Fruit fly (Drosophila melanogaster) whole organism, embryonic: Measurements from ENCODE around the gene CG2021.

Experiments
- CG10959 ChIP-seq: fragments of 200-800 bp; sonication (Bioruptor generic); IDR thresholded peaks from 2 replicates; pipeline ENCODE4 v1.3.6; 2022; ENCODE audit warnings: missing biosample characterization, missing genetic modification characterization
- CG11504 ChIP-seq: fragments of 200-800 bp; sonication (Bioruptor generic); optimal IDR thresholded peaks from 3 replicates; lab custom pipeline; 2019; ENCODE audit warnings: missing biosample characterization, mild to moderate bottlenecking, missing genetic modification characterization, moderate library complexity
- CG12071 ChIP-seq: fragments of 200-800 bp; sonication (Bioruptor generic); optimal IDR thresholded peaks from 3 replicates; lab custom pipeline; 2018; ENCODE audit warnings: missing biosample characterization, mild to moderate bottlenecking, missing genetic modification characterization
- CG14441 ChIP-seq: fragments of 200-800 bp; sonication (Bioruptor generic); IDR thresholded peaks from 2 replicates; pipeline ENCODE4 v1.3.6; 2022; ENCODE audit warnings: missing biosample characterization, missing genetic modification characterization
- CG15696 ChIP-seq: fragments of 200-800 bp; sonication (Bioruptor generic); optimal IDR thresholded peaks from 2 replicates; lab custom pipeline; 2019; ENCODE audit warnings: missing biosample characterization, mild to moderate bottlenecking, missing genetic modification characterization, moderate library complexity
- CG2120 ChIP-seq: fragments of 200-800 bp; sonication (Bioruptor generic); optimal IDR thresholded peaks from 3 replicates; lab custom pipeline; 2016; ENCODE audit warnings: missing biosample characterization, missing genetic modification characterization
- CG2712 ChIP-seq: fragments of 200-800 bp; optimal IDR thresholded peaks from 3 replicates; lab custom pipeline; 2019; ENCODE audit warnings: missing biosample characterization, mild to moderate bottlenecking, missing genetic modification characterization, moderate library complexity
- CG30020 ChIP-seq: fragments of 200-800 bp; optimal IDR thresholded peaks from 2 replicates; lab custom pipeline; 2019; ENCODE audit warnings: missing biosample characterization, mild to moderate bottlenecking, missing genetic modification characterization, moderate library complexity
- CG30431 ChIP-seq: fragments of 200-800 bp; sonication (Bioruptor generic); optimal IDR thresholded peaks from 2 replicates; lab custom pipeline; 2017; ENCODE audit warnings: missing biosample characterization, missing genetic modification characterization
- CG3838 ChIP-seq: fragments of 200-800 bp; sonication (Bioruptor generic); optimal IDR thresholded peaks from 3 replicates; lab custom pipeline; 2016; ENCODE audit warnings: missing biosample characterization, missing genetic modification characterization
- CG4360 ChIP-seq: fragments of 200-800 bp; sonication (Bioruptor generic); IDR thresholded peaks from 2 replicates; pipeline ENCODE4 v1.3.6; 2022; ENCODE audit warnings: missing biosample characterization, missing genetic modification characterization
- CG43689 ChIP-seq: fragments of 200-800 bp; sonication (Bioruptor generic); IDR thresholded peaks from 2 replicates; pipeline ENCODE4 v1.3.6; 2022; ENCODE audit warnings: missing biosample characterization, missing genetic modification characterization
- CG4820 ChIP-seq: fragments of 200-800 bp; sonication (Bioruptor generic); optimal IDR thresholded peaks from 3 replicates; lab custom pipeline; 2016; ENCODE audit warnings: missing biosample characterization, missing genetic modification characterization
- CG6791 ChIP-seq: fragments of 200-800 bp; sonication (Bioruptor generic); IDR thresholded peaks from 3 replicates; pipeline ENCODE4 v1.3.6; 2022; ENCODE audit warnings: missing biosample characterization, missing genetic modification characterization; ENCODE audit not compliant: partially characterized antibody
- CG7786 ChIP-seq: fragments of 200-800 bp; sonication (Bioruptor generic); optimal IDR thresholded peaks from 2 replicates; lab custom pipeline; 2016; ENCODE audit warnings: missing biosample characterization, missing genetic modification characterization
- Chrac-16 ChIP-seq: fragments of 200-800 bp; sonication (Bioruptor generic); optimal IDR thresholded peaks from 3 replicates; lab custom pipeline; 2016; ENCODE audit warnings: missing biosample characterization, missing genetic modification characterization
- Deaf1 ChIP-seq: fragments of 200-800 bp; optimal IDR thresholded peaks from 3 replicates; lab custom pipeline; 2019; ENCODE audit warnings: missing biosample characterization, mild to moderate bottlenecking, missing genetic modification characterization, moderate library complexity
- Dfd ChIP-seq, 2 experiments: fragments of >200 bp; optimal IDR thresholded peaks; 2 replicates each; lab custom pipeline; 2017; ENCODE audit warnings: missing biosample characterization in 2 of 2, missing genetic modification characterization in 2 of 2
- Dp ChIP-seq: fragments of 200-800 bp; sonication (Bioruptor generic); optimal IDR thresholded peaks from 2 replicates; lab custom pipeline; 2018; ENCODE audit warnings: missing biosample characterization, mild to moderate bottlenecking, missing genetic modification characterization, moderate library complexity
- HmgZ ChIP-seq: fragments of 200-800 bp; sonication (Bioruptor generic); optimal IDR thresholded peaks from 2 replicates; lab custom pipeline; 2018; ENCODE audit warnings: missing biosample characterization, mild to moderate bottlenecking, missing genetic modification characterization
- Hr51 ChIP-seq, 2 experiments: fragments of 200-800 bp; sonication (Bioruptor generic); optimal IDR thresholded peaks; 2 replicates in 1 of 2; 3 replicates in 1 of 2; lab custom pipeline; 2016 to 2018; ENCODE audit warnings: missing biosample characterization in 2 of 2, missing genetic modification characterization in 2 of 2, mild to moderate bottlenecking in 1 of 2, moderate library complexity in 1 of 2
- Jarid2 ChIP-seq: fragments of 200-800 bp; sonication (Bioruptor generic); optimal IDR thresholded peaks from 3 replicates; lab custom pipeline; 2017; ENCODE audit warnings: mild to moderate bottlenecking, missing biosample characterization, missing genetic modification reagents, missing genetic modification characterization
- Lim3 ChIP-seq: fragments of 200-800 bp; sonication (Bioruptor generic); IDR thresholded peaks from 2 replicates; pipeline ENCODE4 v1.3.6; 2022; ENCODE audit warnings: missing biosample characterization, missing genetic modification characterization
- Mad ChIP-seq: fragments of 200-800 bp; sonication (Bioruptor generic); optimal IDR thresholded peaks from 2 replicates; lab custom pipeline; 2016; ENCODE audit warnings: missing biosample characterization, missing genetic modification characterization
- Max ChIP-seq: fragments of 200-800 bp; sonication (Bioruptor generic); optimal IDR thresholded peaks from 2 replicates; lab custom pipeline; 2016; ENCODE audit warnings: missing biosample characterization, mild to moderate bottlenecking, missing genetic modification characterization
- Nf-YB ChIP-seq: fragments of 200-800 bp; sonication (Bioruptor generic); optimal IDR thresholded peaks from 3 replicates; lab custom pipeline; 2019; ENCODE audit warnings: missing biosample characterization, mild to moderate bottlenecking, missing genetic modification characterization, moderate library complexity
- NfI ChIP-seq: fragments of 200-800 bp; sonication (Bioruptor generic); optimal IDR thresholded peaks from 3 replicates; lab custom pipeline; 2018; ENCODE audit warnings: missing biosample characterization, mild to moderate bottlenecking, missing genetic modification characterization, moderate library complexity
- PHDP ChIP-seq: fragments of 200-800 bp; sonication (Bioruptor generic); optimal IDR thresholded peaks from 3 replicates; lab custom pipeline; 2018; ENCODE audit warnings: missing biosample characterization, mild to moderate bottlenecking, missing genetic modification characterization, moderate library complexity
- Pdp1 ChIP-seq, 2 experiments: fragments of 200-800 bp; sonication (Bioruptor generic); optimal IDR thresholded peaks; 3 replicates each; lab custom pipeline; 2016; ENCODE audit warnings: missing biosample characterization in 2 of 2, missing genetic modification characterization in 2 of 2, mild to moderate bottlenecking in 1 of 2, moderate library complexity in 1 of 2
- Rfx ChIP-seq: fragments of 200-800 bp; sonication (Bioruptor generic); IDR thresholded peaks from 2 replicates; pipeline ENCODE4 v1.3.6; 2022; ENCODE audit warnings: missing biosample characterization, missing genetic modification characterization
- Scr ChIP-seq: fragments of 200-800 bp; sonication (Bioruptor generic); IDR thresholded peaks from 2 replicates; pipeline ENCODE4 v1.3.6; 2022; ENCODE audit warnings: missing biosample characterization, missing genetic modification characterization; ENCODE audit not compliant: partially characterized antibody
- Sox100B ChIP-seq: fragments of 200-800 bp; sonication (Bioruptor generic); optimal IDR thresholded peaks from 3 replicates; lab custom pipeline; 2018; ENCODE audit warnings: missing biosample characterization, mild to moderate bottlenecking, missing genetic modification characterization
- Taf1 ChIP-seq: fragments of 200-800 bp; sonication (Bioruptor generic); IDR thresholded peaks from 2 replicates; pipeline ENCODE4 v1.3.6; 2022; ENCODE audit warnings: missing biosample characterization, missing genetic modification characterization
- Trl ChIP-seq, 3 experiments: fragments of >200 bp in 2 of 3; fragments of 200-800 bp in 1 of 3; sonication (Bioruptor generic) in 1 of 3; optimal IDR thresholded peaks; 2 replicates in 1 of 3; 3 replicates in 2 of 3; lab custom pipeline; 2016 to 2017; ENCODE audit warnings: missing biosample characterization in 1 of 3, missing genetic modification characterization in 1 of 3
- YL-1 ChIP-seq: fragments of 200-800 bp; sonication (Bioruptor generic); optimal IDR thresholded peaks from 3 replicates; lab custom pipeline; 2017; ENCODE audit warnings: missing biosample characterization, mild to moderate bottlenecking, missing genetic modification characterization
- abd-A ChIP-seq: fragments of 200-800 bp; sonication (Bioruptor generic); optimal IDR thresholded peaks from 3 replicates; lab custom pipeline; 2019; ENCODE audit warnings: missing biosample characterization, mild to moderate bottlenecking, missing genetic modification characterization, moderate library complexity
- ase ChIP-seq: fragments of 200-800 bp; sonication (Bioruptor generic); IDR thresholded peaks from 3 replicates; pipeline ENCODE4 v1.3.6; 2022; ENCODE audit warnings: missing biosample characterization, missing genetic modification characterization
- bbx ChIP-seq: fragments of 200-800 bp; sonication (Bioruptor generic); IDR thresholded peaks from 2 replicates; pipeline ENCODE4 v1.3.6; 2022; ENCODE audit warnings: missing biosample characterization, missing genetic modification characterization; ENCODE audit not compliant: partially characterized antibody
- cwo ChIP-seq: fragments of 200-800 bp; sonication (Bioruptor generic); optimal IDR thresholded peaks from 3 replicates; lab custom pipeline; 2017; ENCODE audit warnings: missing biosample characterization, missing genetic modification characterization, mild to moderate bottlenecking, moderate library complexity, missing genetic modification reagents
- disco-r ChIP-seq: fragments of 200-800 bp; sonication (Bioruptor generic); optimal IDR thresholded peaks from 2 replicates; lab custom pipeline; 2016; ENCODE audit warnings: missing biosample characterization, missing genetic modification characterization
- ems ChIP-seq: fragments of 200-800 bp; sonication (Bioruptor generic); optimal IDR thresholded peaks from 3 replicates; lab custom pipeline; 2016; ENCODE audit warnings: missing biosample characterization, missing genetic modification characterization
- gcm ChIP-seq: fragments of 200-800 bp; sonication (Bioruptor generic); optimal IDR thresholded peaks from 2 replicates; lab custom pipeline; 2019; ENCODE audit warnings: missing biosample characterization, mild to moderate bottlenecking, missing genetic modification characterization, moderate library complexity
- ken ChIP-seq: fragments of 200-800 bp; sonication (Bioruptor generic); IDR thresholded peaks from 3 replicates; pipeline ENCODE4 v1.3.6; 2022; ENCODE audit warnings: missing biosample characterization, missing genetic modification characterization
- org-1 ChIP-seq: fragments of 200-800 bp; sonication (Bioruptor generic); optimal IDR thresholded peaks from 2 replicates; lab custom pipeline; 2017; ENCODE audit warnings: missing biosample characterization, missing genetic modification characterization
- p53 ChIP-seq: fragments of 200-800 bp; sonication (Bioruptor generic); optimal IDR thresholded peaks from 2 replicates; lab custom pipeline; 2016; ENCODE audit warnings: missing biosample characterization, missing genetic modification characterization
- ranshi ChIP-seq: fragments of 200-800 bp; sonication (Bioruptor generic); IDR thresholded peaks from 2 replicates; pipeline ENCODE4 v1.3.6; 2022; ENCODE audit warnings: missing biosample characterization, missing genetic modification characterization
- sc ChIP-seq, 3 experiments: fragments of >200 bp in 2 of 3; fragments of 200-800 bp in 1 of 3; sonication (Bioruptor generic) in 1 of 3; optimal IDR thresholded peaks; 2 replicates in 2 of 3; 3 replicates in 1 of 3; lab custom pipeline; 2017; ENCODE audit warnings: mild to moderate bottlenecking in 1 of 3, missing biosample characterization in 1 of 3, missing genetic modification characterization in 1 of 3, missing genetic modification reagents in 1 of 3
- scrt ChIP-seq: fragments of 200-800 bp; sonication (Bioruptor generic); optimal IDR thresholded peaks from 2 replicates; lab custom pipeline; 2018; ENCODE audit warnings: missing biosample characterization, mild to moderate bottlenecking, missing genetic modification characterization, moderate library complexity
- slou ChIP-seq: fragments of 200-800 bp; sonication (Bioruptor generic); optimal IDR thresholded peaks from 3 replicates; lab custom pipeline; 2016; ENCODE audit warnings: missing biosample characterization, missing genetic modification characterization

Gene CG2021

DNA sequence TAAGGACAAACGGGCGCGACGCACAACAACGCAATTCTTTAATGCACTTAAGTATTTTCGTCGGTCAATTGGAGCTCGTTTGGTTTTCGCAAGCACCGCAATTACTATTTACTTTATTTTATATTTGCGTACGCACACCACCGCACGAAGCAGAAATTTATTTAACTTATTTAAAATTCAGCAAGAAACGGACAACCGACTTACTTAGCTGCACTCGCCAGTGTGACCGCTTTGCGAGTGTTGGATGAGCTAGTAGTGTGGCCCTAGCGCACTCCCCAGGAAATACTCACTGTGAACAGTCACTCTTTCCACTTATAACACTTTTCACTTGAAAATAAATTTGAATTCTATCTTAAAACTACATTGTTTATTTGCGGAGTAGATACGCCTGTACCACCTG, 46.3 kb downstream of the CG2021 start, which contains the start of gene drpr (continued):
- TF ChIP-seq ranshi (GFP tag; lab: Robert Waterston, UW), result no peak; the same call in 1 of the 2 replicates
- no peak for TF ChIP-seq ase (GFP tag; lab: Robert Waterston, UW)
- TF ChIP-seq Lim3 (GFP tag; lab: Robert Waterston, UW), result no peak
- TF ChIP-seq CG43689 (GFP tag; lab: Robert Waterston, UW), result no peak
- peak; percentile 25 for TF ChIP-seq Deaf1 (tag; lab: Kevin White, UChicago)
- peak; percentile 6; the same call in 1 of the 3 replicates for TF ChIP-seq CG6791 (GFP tag; lab: Robert Waterston, UW)
- TF ChIP-seq CG10959 (GFP tag; lab: Robert Waterston, UW), result no peak
- peak; percentile 85 for TF ChIP-seq Jarid2
- no peak for TF ChIP-seq slou (GFP tag; lab: Kevin White, UChicago)
- no peak for TF ChIP-seq CG7786 (GFP tag; lab: Kevin White, UChicago)
- peak; percentile 24 for TF ChIP-seq Sox100B (GFP tag; lab: Kevin White, UChicago)
- no peak for TF ChIP-seq Max (GFP tag; lab: Kevin White, UChicago)
- TF ChIP-seq CG30431 (GFP tag; lab: Kevin White, UChicago), result no peak
- TF ChIP-seq CG14441, result peak; percentile 14; the same call in 1 of the 2 replicates
- no peak for TF ChIP-seq CG12071 (GFP tag; lab: Kevin White, UChicago)
- TF ChIP-seq Trl (optimal IDR thresholded peaks at IDR 0.05; lab: Kevin White, UChicago), result no peak
- TF ChIP-seq Trl (GFP tag; optimal IDR thresholded peaks at IDR 0.05; lab: Kevin White, UChicago), result peak; percentile 2
- no peak for TF ChIP-seq PHDP (tag; lab: Kevin White, UChicago)
- TF ChIP-seq CG4360 (GFP tag; lab: Robert Waterston, UW), result no peak
- TF ChIP-seq CG11504 (tag; lab: Kevin White, UChicago), result peak; percentile 42
- TF ChIP-seq abd-A (tag; lab: Kevin White, UChicago), result peak; percentile 42
- peak; percentile 31 for TF ChIP-seq scrt (GFP tag; lab: Kevin White, UChicago)
- TF ChIP-seq Taf1 (GFP tag; lab: Robert Waterston, UW), result no peak
- peak; percentile 83 for TF ChIP-seq YL-1 (GFP tag; lab: Kevin White, UChicago)
- no peak for TF ChIP-seq p53 (GFP tag; lab: Kevin White, UChicago)
- no peak for TF ChIP-seq CG4820 (GFP tag; lab: Kevin White, UChicago)
- peak; percentile 39 for TF ChIP-seq NfI (GFP tag; lab: Kevin White, UChicago)
- TF ChIP-seq Chrac-16 (GFP tag; lab: Kevin White, UChicago), result no peak
- TF ChIP-seq Mad (GFP tag; lab: Kevin White, UChicago), result peak; percentile 3
- TF ChIP-seq CG30020 (tag; lab: Kevin White, UChicago), result peak; percentile 34
- TF ChIP-seq CG2712 (tag; lab: Kevin White, UChicago), result peak; percentile 46
- TF ChIP-seq Nf-YB (GFP tag; lab: Kevin White, UChicago), result no peak
- no peak for TF ChIP-seq sc (optimal IDR thresholded peaks at IDR 0.05; lab: Kevin White, UChicago)
- no peak for TF ChIP-seq sc (GFP tag; optimal IDR thresholded peaks at IDR 0.05; lab: Kevin White, UChicago)
- TF ChIP-seq CG3838 (GFP tag; lab: Kevin White, UChicago), result peak; percentile 12
- TF ChIP-seq Scr (GFP tag; lab: Robert Waterston, UW), result peak; percentile 21; the same call in 1 of the 2 replicates
- TF ChIP-seq gcm, result peak; percentile 18
- TF ChIP-seq Dp (GFP tag; lab: Kevin White, UChicago), result peak; percentile 71
- no peak for TF ChIP-seq cwo (GFP tag; lab: Kevin White, UChicago)
- TF ChIP-seq Rfx (GFP tag; lab: Robert Waterston, UW), result peak; percentile 10; the same call in 1 of the 2 replicates
- TF ChIP-seq disco-r, result no peak
- peak; percentile 51 for TF ChIP-seq HmgZ
- TF ChIP-seq ken (GFP tag; lab: Robert Waterston, UW), result 0 out of 3 replicates have a peak, but pooled peaks have one; percentile 3
- TF ChIP-seq ems, result no peak
- TF ChIP-seq Hr51 (GFP tag; optimal IDR thresholded peaks at IDR 0.05; lab: Kevin White, UChicago), result no peak
- TF ChIP-seq Dfd (GFP tag; optimal IDR thresholded peaks at IDR 0.05; lab: Kevin White, UChicago), result no peak
- no peak for TF ChIP-seq org-1
- peak; percentile 7 for TF ChIP-seq CG2120 (GFP tag; lab: Kevin White, UChicago)
- TF ChIP-seq bbx, result peak; percentile 66
- TF ChIP-seq Pdp1 (GFP tag; optimal IDR thresholded peaks at IDR 0.05; lab: Kevin White, UChicago), result peak in 1 of 2 experiments; percentile 45
- peak; percentile 4 for TF ChIP-seq CG15696
